Fruit fly (Drosophila melanogaster) whole organism, prepupa: ENCODE data around the gene CG12112.

Experiments used
- CG11762 ChIP-seq: fragments of 200-800 bp; sonication (Bioruptor generic); optimal IDR thresholded peaks from 3 replicates; lab custom pipeline; 2016; ENCODE audit warnings: missing biosample characterization, missing genetic modification characterization; ENCODE audit not compliant: insufficient read depth
- CG4318 ChIP-seq: fragments of 200-800 bp; sonication (Bioruptor generic); optimal IDR thresholded peaks from 3 replicates; lab custom pipeline; 2017; ENCODE audit warnings: missing biosample characterization, mild to moderate bottlenecking, missing genetic modification characterization
- CG7368 ChIP-seq: fragments of 200-800 bp; sonication (Bioruptor generic); optimal IDR thresholded peaks from 3 replicates; lab custom pipeline; 2016; ENCODE audit warnings: missing biosample characterization, missing genetic modification characterization
- Hr38 ChIP-seq: sonication (Bioruptor generic); optimal IDR thresholded peaks from 2 replicates; lab custom pipeline; 2016; ENCODE audit warnings: missing biosample characterization, missing genetic modification characterization
- OdsH ChIP-seq: fragments of 200-800 bp; sonication (Bioruptor generic); optimal IDR thresholded peaks from 3 replicates; lab custom pipeline; 2016; ENCODE audit warnings: missing biosample characterization, missing genetic modification characterization

DNA sequence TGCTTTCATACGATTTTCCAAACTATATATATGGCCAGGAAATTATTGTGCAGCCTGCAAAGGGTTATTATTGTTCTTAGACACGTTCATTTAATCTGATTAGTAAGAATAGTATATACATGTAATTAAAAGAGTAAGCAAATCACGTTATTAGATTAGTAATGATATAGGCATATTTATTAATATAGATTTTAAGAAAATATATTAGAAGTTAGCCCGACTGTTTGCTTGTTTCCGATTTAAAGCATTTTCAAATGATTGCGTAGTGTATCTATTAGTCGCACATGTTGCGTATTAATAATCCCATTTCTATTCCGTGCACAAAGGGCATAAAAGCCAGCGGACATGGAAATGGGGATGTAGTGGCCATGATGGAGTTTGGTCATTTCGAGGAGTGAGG, 19.1 kb upstream of the CG12112 start:
- no peak for TF ChIP-seq CG4318 (GFP tag; lab: Kevin White, UChicago)
- no peak for TF ChIP-seq OdsH (GFP tag; lab: Kevin White, UChicago)
- no peak for TF ChIP-seq CG11762 (GFP tag; lab: Kevin White, UChicago)
- TF ChIP-seq Hr38 (GFP tag; lab: Kevin White, UChicago) = no peak
- TF ChIP-seq CG7368 = no peak
